Fruit fly (Drosophila melanogaster) whole organism, wandering third instar larva: Measurements from ENCODE around the gene Acp65Aa.

Experiments used
- CrebA ChIP-seq: fragments of 200-800 bp; sonication (Bioruptor generic); optimal IDR thresholded peaks from 2 replicates; lab custom pipeline; 2016; ENCODE audit warnings: missing biosample characterization, mild to moderate bottlenecking, missing genetic modification characterization, borderline replicate concordance
- brk ChIP-seq: fragments of 200-800 bp; sonication (Bioruptor generic); optimal IDR thresholded peaks from 2 replicates; lab custom pipeline; 2016; ENCODE audit warnings: missing biosample characterization, mild to moderate bottlenecking, missing genetic modification characterization

DNA sequence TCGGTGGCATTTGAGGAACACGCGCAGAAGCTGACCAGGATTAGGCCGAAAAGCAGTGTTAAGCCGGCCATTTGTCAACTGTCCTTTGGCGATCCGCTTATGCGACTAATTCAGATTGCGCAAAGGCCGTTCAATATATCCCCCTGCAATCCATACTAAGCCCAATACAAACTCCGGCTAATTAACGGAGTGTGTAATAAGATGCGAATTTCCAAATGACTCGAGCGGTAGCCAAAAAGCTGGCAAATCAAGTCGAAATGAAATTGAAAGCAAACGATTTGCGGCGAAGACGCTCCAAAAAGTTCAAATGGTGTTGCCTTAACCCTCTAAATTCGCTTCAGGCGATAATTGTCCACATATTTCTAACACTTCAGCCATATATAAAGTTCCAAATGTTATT, 10.2 kb downstream of the Acp65Aa start, which contains the start of gene Cpr65Aw:
- TF ChIP-seq brk (no peak), CrebA (GFP tag; lab: Kevin White, UChicago) (no peak)
